Fruit fly (Drosophila melanogaster) whole organism, wandering third instar larva: Measurements from ENCODE around the gene CG13999.

Experiments used
- CG32264 ChIP-seq: fragments of 200-800 bp; sonication (Bioruptor generic); optimal IDR thresholded peaks from 2 replicates; lab custom pipeline; 2016; ENCODE audit warnings: missing biosample characterization, missing genetic modification characterization
- CG9705 ChIP-seq: fragments of 200-800 bp; sonication (Bioruptor generic); optimal IDR thresholded peaks from 2 replicates; lab custom pipeline; 2018; ENCODE audit warnings: missing biosample characterization, mild to moderate bottlenecking, missing genetic modification characterization
- Dfd ChIP-seq: fragments of >200 bp; optimal IDR thresholded peaks from 2 replicates; lab custom pipeline; 2017; ENCODE audit warnings: missing biosample characterization, missing genetic modification characterization
- Dif ChIP-seq: fragments of 200-275, 200-300 bp; sonication (Bioruptor generic); optimal IDR thresholded peaks from 2 replicates; lab custom pipeline; 2018; ENCODE audit warnings: missing biosample characterization, missing genetic modification characterization; ENCODE audit not compliant: partially characterized antibody
- GATAd ChIP-seq: sonication (Bioruptor generic); optimal IDR thresholded peaks from 2 replicates; lab custom pipeline; 2016; ENCODE audit warnings: missing biosample characterization, missing genetic modification characterization
- HLH106 ChIP-seq: fragments of 200-800 bp; optimal IDR thresholded peaks from 3 replicates; lab custom pipeline; 2019; ENCODE audit warnings: missing biosample characterization, mild to moderate bottlenecking, missing genetic modification characterization, moderate library complexity
- Hnf4 ChIP-seq: fragments of 200-800 bp; sonication (Bioruptor generic); optimal IDR thresholded peaks from 2 replicates; lab custom pipeline; 2016; ENCODE audit warnings: missing biosample characterization, mild to moderate bottlenecking, missing genetic modification characterization
- Hr78 ChIP-seq: fragments of >200 bp; optimal IDR thresholded peaks from 2 replicates; lab custom pipeline; 2017; ENCODE audit warnings: missing biosample characterization, missing genetic modification characterization
- Hr83 ChIP-seq: fragments of 200-300 bp; sonication (Bioruptor generic); optimal IDR thresholded peaks from 2 replicates; lab custom pipeline; 2016; ENCODE audit warnings: missing biosample characterization, mild to moderate bottlenecking, missing genetic modification characterization, moderate library complexity; ENCODE audit not compliant: poor library complexity, severe bottlenecking
- Jra ChIP-seq: sonication (Bioruptor generic); optimal IDR thresholded peaks from 2 replicates; lab custom pipeline; 2016; ENCODE audit warnings: missing biosample characterization, missing genetic modification characterization
- Mio ChIP-seq: sonication (Bioruptor generic); optimal IDR thresholded peaks from 2 replicates; lab custom pipeline; 2016; ENCODE audit warnings: missing biosample characterization, missing genetic modification characterization
- N ChIP-seq: fragments of >200 bp; optimal IDR thresholded peaks from 2 replicates; lab custom pipeline; 2018; ENCODE audit warnings: missing biosample characterization, missing external identifiers, missing genetic modification characterization
- OdsH ChIP-seq: fragments of 200-800 bp; sonication (Bioruptor generic); optimal IDR thresholded peaks from 2 replicates; lab custom pipeline; 2016; ENCODE audit warnings: missing biosample characterization, mild to moderate bottlenecking, missing genetic modification characterization
- Rel ChIP-seq, 2 experiments: fragments of 200-800 bp; sonication (Bioruptor generic) in 1 of 2; optimal IDR thresholded peaks; 2 replicates in 1 of 2; 3 replicates in 1 of 2; lab custom pipeline; 2016 to 2019; ENCODE audit warnings: mild to moderate bottlenecking in 2 of 2, missing biosample characterization in 2 of 2, missing genetic modification characterization in 2 of 2, moderate library complexity in 1 of 2
- Sp1 ChIP-seq: fragments of 200-800 bp; sonication (Bioruptor generic); optimal IDR thresholded peaks from 3 replicates; lab custom pipeline; 2019; ENCODE audit warnings: missing biosample characterization, mild to moderate bottlenecking, missing genetic modification characterization, moderate library complexity
- Vsx2 ChIP-seq: fragments of 200-300, 225-300 bp; sonication (Bioruptor generic); optimal IDR thresholded peaks from 2 replicates; lab custom pipeline; 2018; ENCODE audit warnings: missing biosample characterization, missing genetic modification characterization; ENCODE audit not compliant: partially characterized antibody
- br ChIP-seq: fragments of 200-800 bp; sonication (Bioruptor generic); optimal IDR thresholded peaks from 2 replicates; lab custom pipeline; 2016; ENCODE audit warnings: missing biosample characterization, missing genetic modification characterization
- brk ChIP-seq: fragments of 200-800 bp; sonication (Bioruptor generic); optimal IDR thresholded peaks from 2 replicates; lab custom pipeline; 2016; ENCODE audit warnings: missing biosample characterization, mild to moderate bottlenecking, missing genetic modification characterization
- dmrt93B ChIP-seq: fragments of 200-800 bp; sonication (Bioruptor generic); optimal IDR thresholded peaks from 2 replicates; lab custom pipeline; 2018; ENCODE audit warnings: missing biosample characterization, mild to moderate bottlenecking, missing genetic modification characterization
- dsf ChIP-seq: sonication (Bioruptor generic); optimal IDR thresholded peaks from 2 replicates; lab custom pipeline; 2016; ENCODE audit warnings: missing biosample characterization, missing genetic modification characterization, borderline replicate concordance
- ey ChIP-seq: fragments of 200-800 bp; sonication (Bioruptor generic); optimal IDR thresholded peaks from 2 replicates; lab custom pipeline; 2016; ENCODE audit warnings: missing biosample characterization, missing genetic modification characterization
- foxo ChIP-seq, 2 experiments: fragments of 200-800 bp; sonication (Bioruptor generic); optimal IDR thresholded peaks; 2 replicates in 1 of 2; 3 replicates in 1 of 2; lab custom pipeline; 2016 to 2017; ENCODE audit warnings: missing biosample characterization in 2 of 2, missing genetic modification characterization in 2 of 2
- fru ChIP-seq: fragments of 200-800 bp; sonication (Bioruptor generic); optimal IDR thresholded peaks from 3 replicates; lab custom pipeline; 2016; ENCODE audit warnings: missing biosample characterization, mild to moderate bottlenecking, missing genetic modification characterization
- h ChIP-seq: fragments of 200-800 bp; sonication (Bioruptor generic); optimal IDR thresholded peaks from 3 replicates; lab custom pipeline; 2016; ENCODE audit warnings: missing biosample characterization, mild to moderate bottlenecking, missing genetic modification characterization
- jim ChIP-seq: fragments of 175-275, 200-325 bp; sonication (Bioruptor generic); optimal IDR thresholded peaks from 2 replicates; lab custom pipeline; 2016; ENCODE audit warnings: missing biosample characterization, mild to moderate bottlenecking, missing genetic modification characterization
- lola ChIP-seq: fragments of >200 bp; optimal IDR thresholded peaks from 2 replicates; lab custom pipeline; 2017; ENCODE audit warnings: missing biosample characterization, missing genetic modification characterization
- pan ChIP-seq: fragments of >200 bp; optimal IDR thresholded peaks from 2 replicates; lab custom pipeline; 2017
- psq ChIP-seq: fragments of 200-800 bp; sonication (Bioruptor generic); optimal IDR thresholded peaks from 3 replicates; lab custom pipeline; 2017; ENCODE audit warnings: missing biosample characterization, mild to moderate bottlenecking, missing genetic modification characterization, moderate library complexity
- rgr ChIP-seq: fragments of 200-800 bp; sonication (Bioruptor generic); optimal IDR thresholded peaks from 3 replicates; lab custom pipeline; 2016; ENCODE audit warnings: missing biosample characterization, mild to moderate bottlenecking, missing genetic modification characterization
- sage ChIP-seq: fragments of 200-800 bp; sonication (Bioruptor generic); optimal IDR thresholded peaks from 2 replicates; lab custom pipeline; 2016; ENCODE audit warnings: missing biosample characterization, mild to moderate bottlenecking, missing genetic modification characterization
- tai ChIP-seq: sonication (Bioruptor generic); optimal IDR thresholded peaks from 2 replicates; lab custom pipeline; 2016; ENCODE audit warnings: missing biosample characterization, missing genetic modification characterization
- woc ChIP-seq: sonication (Bioruptor generic); optimal IDR thresholded peaks from 2 replicates; lab custom pipeline; 2016; ENCODE audit warnings: missing biosample characterization, mild to moderate bottlenecking, missing genetic modification characterization

Gene CG13999

dm6 chr2L:5956153-5956552 lies at the start of gene CG13999:
CG13999 (minus strand) TSS chr2L:5956466.
- TF ChIP-seq rgr (GFP tag; lab: Kevin White, UChicago), result no peak
- TF ChIP-seq Hnf4, result no peak
- no peak for TF ChIP-seq CG32264
- TF ChIP-seq Sp1 (GFP tag; lab: Kevin White, UChicago), result no peak
- no peak for TF ChIP-seq brk (GFP tag; lab: Kevin White, UChicago)
- no peak for TF ChIP-seq sage (GFP tag; lab: Kevin White, UChicago)
- no peak for TF ChIP-seq CG9705 (GFP tag; lab: Kevin White, UChicago)
- no peak for TF ChIP-seq jim
- no peak for TF ChIP-seq lola (GFP tag; lab: Kevin White, UChicago)
- no peak for TF ChIP-seq Rel (GFP tag; optimal IDR thresholded peaks at IDR 0.05; lab: Kevin White, UChicago)
- no peak for TF ChIP-seq Rel (tag; optimal IDR thresholded peaks at IDR 0.05; lab: Kevin White, UChicago)
- TF ChIP-seq, all 38 proteins: peak for 0

- no peak for TF ChIP-seq dsf (GFP tag; lab: Kevin White, UChicago)
- no peak for TF ChIP-seq HLH106 (tag; lab: Kevin White, UChicago)
- no peak for TF ChIP-seq fru (GFP tag; lab: Kevin White, UChicago)
- TF ChIP-seq woc (GFP tag; lab: Kevin White, UChicago), result no peak
- TF ChIP-seq GATAd (GFP tag; lab: Kevin White, UChicago), result no peak
- no peak for TF ChIP-seq foxo (GFP tag; optimal IDR thresholded peaks at IDR 0.05; lab: Kevin White, UChicago)
- TF ChIP-seq jim, result no peak
- TF ChIP-seq Dif (GFP tag; lab: Kevin White, UChicago), result no peak
- no peak for TF ChIP-seq pan
- TF ChIP-seq sage (GFP tag; lab: Kevin White, UChicago), result no peak
- no peak for TF ChIP-seq Sp1 (GFP tag; lab: Kevin White, UChicago)
- TF ChIP-seq Dfd, result no peak
- no peak for TF ChIP-seq OdsH (GFP tag; lab: Kevin White, UChicago)
- no peak for TF ChIP-seq Hr78 (GFP tag; lab: Kevin White, UChicago)
- TF ChIP-seq brk (GFP tag; lab: Kevin White, UChicago), result no peak
- no peak for TF ChIP-seq CG9705 (GFP tag; lab: Kevin White, UChicago)
- TF ChIP-seq, all 38 proteins: peak for 0
These were observed 43.8 kb upstream of the CG13999 start, which contains the start of gene Tsp26A for dm6 chr2L:6000065-6000464. Tsp26A (plus strand) TSS chr2L:6000228.

- TF ChIP-seq Sp1 (GFP tag; lab: Kevin White, UChicago) (peak; percentile 32), sage (GFP tag; lab: Kevin White, UChicago) (no peak), Jra (GFP tag; lab: Kevin White, UChicago) (no peak), dsf (GFP tag; lab: Kevin White, UChicago) (no peak), dmrt93B (GFP tag; lab: Kevin White, UChicago) (peak; percentile 1), CG9705 (GFP tag; lab: Kevin White, UChicago) (no peak), brk (GFP tag; lab: Kevin White, UChicago) (no peak), Hr83 (peak; percentile 82), foxo (GFP tag; optimal IDR thresholded peaks at IDR 0.05; lab: Kevin White, UChicago) (peak in 1 of 2 experiments; percentile 38), Dfd (no peak), N (GFP tag; lab: Kevin White, UChicago) (no peak), Rel (GFP tag; optimal IDR thresholded peaks at IDR 0.05; lab: Kevin White, UChicago) (no peak), Rel (tag; optimal IDR thresholded peaks at IDR 0.05; lab: Kevin White, UChicago) (peak; percentile 87), ey (GFP tag; lab: Kevin White, UChicago) (peak; percentile 17), HLH106 (tag; lab: Kevin White, UChicago) (peak; percentile 27), tai (no peak), Vsx2 (GFP tag; lab: Kevin White, UChicago) (no peak), Mio (GFP tag; lab: Kevin White, UChicago) (no peak), Dif (GFP tag; lab: Kevin White, UChicago) (no peak), jim (no peak), fru (GFP tag; lab: Kevin White, UChicago) (peak; percentile 23), rgr (GFP tag; lab: Kevin White, UChicago) (peak; percentile 51), pan (no peak), br (GFP tag; lab: Kevin White, UChicago) (peak; percentile 56), lola (GFP tag; lab: Kevin White, UChicago) (no peak), psq (peak; percentile 32), h (peak; percentile 36), woc (GFP tag; lab: Kevin White, UChicago) (no peak)
- TF ChIP-seq, all 38 proteins: peak for 12
These were observed 43.0 kb upstream of the CG13999 start, which contains the start of gene Kdm5 for dm6 chr2L:5999247-5999646. Kdm5 (minus strand) TSS chr2L:5999501.

dm6 chr2L:5998383-5998782 lies 42.1 kb upstream of the CG13999 start:
- no peak for TF ChIP-seq br (GFP tag; lab: Kevin White, UChicago)
- TF ChIP-seq brk (GFP tag; lab: Kevin White, UChicago), result no peak
- peak; percentile 18 for TF ChIP-seq Hr83
